Worm (Caenorhabditis elegans): ENCODE data around the gene F52D10.2.
A peak's percentile ranks its signal among the peaks of the same experiment; 100 is the strongest.

The F52D10.2 gene

ce11 chrX:11551808-11552207, 39.7 kb downstream of the F52D10.2 start:
- no peak for TF ChIP-seq unc-39 (tag; optimal IDR thresholded peaks at IDR 0.05)
- no peak for TF ChIP-seq mdl-1 (tag; optimal IDR thresholded peaks at IDR 0.05)

ce11 chrX:11548308-11548707, 43.2 kb downstream of the F52D10.2 start, which contains the start of gene mig-2:
Gene mig-2, plus strand, starts transcription at chrX:11548608.
- no peak for TF ChIP-seq elt-3 (tag; optimal IDR thresholded peaks at IDR 0.05)
- TF ChIP-seq snpc-4 (tag; optimal IDR thresholded peaks at IDR 0.05): no peak
- no peak for TF ChIP-seq nhr-76 (tag; optimal IDR thresholded peaks at IDR 0.05)
- TF ChIP-seq pha-4 (tag; optimal IDR thresholded peaks at IDR 0.05): no peak
- no peak for TF ChIP-seq nhr-23 (tag; optimal IDR thresholded peaks at IDR 0.05)
- TF ChIP-seq aly-2 (tag; optimal IDR thresholded peaks at IDR 0.05): no peak
- TF ChIP-seq nhr-77 (tag; optimal IDR thresholded peaks at IDR 0.05): no peak
- TF ChIP-seq egl-27 (tag; optimal IDR thresholded peaks at IDR 0.05): no peak
- TF ChIP-seq nfya-1 (tag; optimal IDR thresholded peaks at IDR 0.05; ENCODE audit: insufficient read depth): no peak
- no peak for TF ChIP-seq nhr-25 (tag; optimal IDR thresholded peaks at IDR 0.05)

ce11 chrX:11547442-11548023, 44.0 kb downstream of the F52D10.2 start:
- TF ChIP-seq egl-5 (tag; optimal IDR thresholded peaks at IDR 0.05) (peak; percentile 92), ceh-9 (tag; optimal IDR thresholded peaks at IDR 0.05) (no peak), fkh-2 (tag; optimal IDR thresholded peaks at IDR 0.05) (no peak), unc-62 (GFP tag; optimal IDR thresholded peaks at IDR 0.05) (no peak), lin-39 (tag; optimal IDR thresholded peaks at IDR 0.05) (peak; percentile 11)

ce11 chrX:11546445-11547275, 44.9 kb downstream of the F52D10.2 start, which contains the start of gene selt-1.1:
Gene selt-1.1, minus strand, starts transcription at chrX:11546495.
- TF ChIP-seq unc-62 (GFP tag; optimal IDR thresholded peaks at IDR 0.05) (no peak), pqm-1 (tag; optimal IDR thresholded peaks at IDR 0.05) (peak; percentile 85), aly-2 (tag; optimal IDR thresholded peaks at IDR 0.05) (no peak), egl-27 (tag; optimal IDR thresholded peaks at IDR 0.05) (no peak), nhr-237 (tag; optimal IDR thresholded peaks at IDR 0.05) (no peak), elt-3 (tag; optimal IDR thresholded peaks at IDR 0.05) (no peak), mdl-1 (tag; optimal IDR thresholded peaks at IDR 0.05) (peak; percentile 4), sea-2 (GFP tag; optimal IDR thresholded peaks at IDR 0.05) (no peak), ceh-28 (tag; optimal IDR thresholded peaks at IDR 0.05) (peak; percentile 69), jun-1 (tag; optimal IDR thresholded peaks at IDR 0.05) (peak; percentile 72), ZK546.5 (tag; optimal IDR thresholded peaks at IDR 0.05) (no peak), egl-5 (tag; optimal IDR thresholded peaks at IDR 0.05) (peak; percentile 55), eor-1 (tag; optimal IDR thresholded peaks at IDR 0.05) (no peak), nhr-23 (tag; optimal IDR thresholded peaks at IDR 0.05) (peak; percentile 33), ceh-9 (tag; optimal IDR thresholded peaks at IDR 0.05) (no peak), elt-1 (tag; optimal IDR thresholded peaks at IDR 0.05) (no peak), ztf-11 (tag; optimal IDR thresholded peaks at IDR 0.05) (no peak), zag-1 (tag; optimal IDR thresholded peaks at IDR 0.05) (no peak), R02D3.7 (tag; optimal IDR thresholded peaks at IDR 0.05) (no peak), lsy-12 (tag; optimal IDR thresholded peaks at IDR 0.05) (peak; percentile 38), hmg-11 (tag; optimal IDR thresholded peaks at IDR 0.05) (peak; percentile 78), skn-1 (tag; optimal IDR thresholded peaks at IDR 0.05) (no peak), snpc-4 (tag; optimal IDR thresholded peaks at IDR 0.05) (no peak), ztf-4 (tag; optimal IDR thresholded peaks at IDR 0.05) (no peak), fkh-2 (tag; optimal IDR thresholded peaks at IDR 0.05) (no peak), nfya-1 (tag; optimal IDR thresholded peaks at IDR 0.05; ENCODE audit: insufficient read depth) (peak; percentile 66), mml-1 (tag; optimal IDR thresholded peaks at IDR 0.05) (no peak), ceh-16 (tag; optimal IDR thresholded peaks at IDR 0.05) (no peak), nhr-12 (tag; optimal IDR thresholded peaks at IDR 0.05) (no peak), nhr-76 (tag; optimal IDR thresholded peaks at IDR 0.05) (no peak), nhr-77 (tag; optimal IDR thresholded peaks at IDR 0.05) (no peak), daf-12 (tag; optimal IDR thresholded peaks at IDR 0.05) (no peak), elt-2 (tag; optimal IDR thresholded peaks at IDR 0.05) (peak; percentile 78), lin-39 (tag; optimal IDR thresholded peaks at IDR 0.05) (peak; percentile 49), nhr-25 (tag; optimal IDR thresholded peaks at IDR 0.05) (peak; percentile 85), nhr-43 (tag; optimal IDR thresholded peaks at IDR 0.05; ENCODE audit: poor library complexity, severe bottlenecking) (no peak), tbx-2 (tag; optimal IDR thresholded peaks at IDR 0.05) (no peak), unc-39 (tag; optimal IDR thresholded peaks at IDR 0.05) (no peak), nhr-28 (tag; optimal IDR thresholded peaks at IDR 0.05) (no peak), nhr-67 (tag; optimal IDR thresholded peaks at IDR 0.05) (no peak), fos-1 (tag; optimal IDR thresholded peaks at IDR 0.05) (peak; percentile 61), ama-1 (optimal IDR thresholded peaks at IDR 0.05) (no peak)

All from whole organism, L3 larva.